Worm (Caenorhabditis elegans): ENCODE data around the gene F41G3.21.

DNA sequence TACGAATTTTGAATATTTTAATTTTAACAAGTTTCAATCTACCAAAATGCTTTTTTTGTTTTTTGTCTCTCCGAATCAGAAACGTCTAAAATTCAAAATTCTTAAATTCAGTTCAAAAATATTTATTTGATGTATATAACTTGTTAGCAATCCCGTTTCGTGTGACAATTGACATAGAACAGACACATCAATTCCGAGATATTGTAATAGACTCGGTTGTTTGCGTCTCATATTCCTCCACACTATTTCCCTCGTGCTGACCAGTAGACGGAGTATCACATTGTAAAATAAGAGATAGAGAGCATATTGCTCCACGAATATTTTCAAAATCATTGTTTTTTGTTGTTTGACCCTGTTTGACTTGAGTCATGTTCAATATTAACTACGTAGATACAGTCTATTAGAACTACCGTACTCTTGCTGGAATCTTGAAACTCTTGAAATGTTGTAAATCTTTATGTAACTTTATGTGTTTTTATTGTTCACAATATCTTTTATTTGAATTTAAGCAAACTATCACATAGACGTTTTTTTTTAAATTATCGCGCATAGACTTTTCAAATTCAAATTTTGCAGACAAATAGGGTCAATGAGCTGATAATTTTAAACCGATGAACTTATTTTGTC lies 36.0 kb upstream of the F41G3.21 start, which contains the start of gene T13C2.3:
- TF ChIP-seq ama-1 (optimal IDR thresholded peaks at IDR 0.05) (no peak), B0310.2 (tag; optimal IDR thresholded peaks at IDR 0.05) (no peak), F13C5.2 (tag; optimal IDR thresholded peaks at IDR 0.05) (no peak), sea-1 (GFP tag; conservative IDR thresholded peaks at IDR 0.05) (no peak), ceh-36 (tag; optimal IDR thresholded peaks at IDR 0.05) (no peak), pes-1 (GFP tag; IDR thresholded peaks at IDR 0.05) (no peak), scrt-1 (GFP tag; IDR thresholded peaks at IDR 0.05) (no peak)

Measured in whole organism, early embryonic.